Fruit fly (Drosophila melanogaster): ENCODE measurements around the gene BBS5.
A peak's percentile ranks its signal among the peaks of the same experiment; 100 is the strongest.

BBS5 gene

dm6 chr3R:4835315-4835714, 19.2 kb downstream of the BBS5 start (continued):
- TF ChIP-seq B-H2 (GFP tag; optimal IDR thresholded peaks at IDR 0.05) (no peak), Sry-δ (GFP tag; optimal IDR thresholded peaks at IDR 0.05) (no peak), Hr51 (GFP tag; optimal IDR thresholded peaks at IDR 0.05) (no peak), CHES-1-like (GFP tag; optimal IDR thresholded peaks at IDR 0.05) (no peak), gfzf (GFP tag; optimal IDR thresholded peaks at IDR 0.05) (no peak), sd (tag; optimal IDR thresholded peaks at IDR 0.05) (peak; percentile 77), CG31388 (GFP tag; optimal IDR thresholded peaks at IDR 0.05) (no peak), Hr3 (GFP tag; optimal IDR thresholded peaks at IDR 0.05) (no peak), CG6765 (GFP tag; optimal IDR thresholded peaks at IDR 0.05) (no peak), CG14965 (GFP tag; optimal IDR thresholded peaks at IDR 0.05; ENCODE audit: borderline replicate concordance) (no peak), Myb (GFP tag; optimal IDR thresholded peaks at IDR 0.05) (no peak), Asciz (GFP tag; optimal IDR thresholded peaks at IDR 0.05) (no peak), Hey (tag; optimal IDR thresholded peaks at IDR 0.05) (no peak), CG13287 (GFP tag; IDR thresholded peaks at IDR 0.05; ENCODE audit: partially characterized antibody) (no peak; the same call in 1 of the 2 replicates), cas (GFP tag; IDR thresholded peaks at IDR 0.05) (no peak), CG14441 (GFP tag; IDR thresholded peaks at IDR 0.05) (no peak), fu2 (GFP tag; optimal IDR thresholded peaks at IDR 0.05) (no peak), CG7987 (GFP tag; optimal IDR thresholded peaks at IDR 0.05) (no peak), CG10209 (GFP tag; optimal IDR thresholded peaks at IDR 0.05) (no peak), bbx (GFP tag; IDR thresholded peaks at IDR 0.05; ENCODE audit: partially characterized antibody) (no peak; the same call in 1 of the 2 replicates), trh (GFP tag; optimal IDR thresholded peaks at IDR 0.05) (no peak), lmd (GFP tag; IDR thresholded peaks at IDR 0.05) (no peak), CG10979 (tag; optimal IDR thresholded peaks at IDR 0.05) (no peak), Mes4 (GFP tag; optimal IDR thresholded peaks at IDR 0.05) (no peak), sens (GFP tag) (no peak), dm (GFP tag; optimal IDR thresholded peaks at IDR 0.05) (no peak), HLHmδ (GFP tag; optimal IDR thresholded peaks at IDR 0.05) (peak; percentile 16), wdn (GFP tag; IDR thresholded peaks at IDR 0.05) (no peak), Tbp (GFP tag; optimal IDR thresholded peaks at IDR 0.05) (no peak), Scr (GFP tag; IDR thresholded peaks at IDR 0.05; ENCODE audit: partially characterized antibody) (no peak), CG18011 (GFP tag; optimal IDR thresholded peaks at IDR 0.05) (no peak), CTCF (GFP tag; optimal IDR thresholded peaks at IDR 0.05) (no peak), Dek (tag; optimal IDR thresholded peaks at IDR 0.05) (no peak), CG2202 (tag; optimal IDR thresholded peaks at IDR 0.05) (no peak), E2f2 (GFP tag; IDR thresholded peaks at IDR 0.05) (no peak), CG12236 (GFP tag; optimal IDR thresholded peaks at IDR 0.05) (no peak), Hsf (GFP tag; optimal IDR thresholded peaks at IDR 0.05) (no peak), grau (tag; optimal IDR thresholded peaks at IDR 0.05) (no peak), ranshi (GFP tag; IDR thresholded peaks at IDR 0.05) (no peak), CG9727 (GFP tag; optimal IDR thresholded peaks at IDR 0.05) (no peak), Fer3 (tag; optimal IDR thresholded peaks at IDR 0.05) (no peak), CG4854 (GFP tag; optimal IDR thresholded peaks at IDR 0.05) (no peak), grn (GFP tag; optimal IDR thresholded peaks at IDR 0.05) (no peak), crol (GFP tag; IDR thresholded peaks at IDR 0.05) (peak; percentile 51), CG4820 (GFP tag; optimal IDR thresholded peaks at IDR 0.05) (no peak), shn (GFP tag; optimal IDR thresholded peaks at IDR 0.05) (no peak), CG33213 (GFP tag; optimal IDR thresholded peaks at IDR 0.05) (no peak), CG12299 (tag; optimal IDR thresholded peaks at IDR 0.05) (no peak), CG8388 (GFP tag; optimal IDR thresholded peaks at IDR 0.05) (no peak), lab (GFP tag; optimal IDR thresholded peaks at IDR 0.05) (no peak), Eip74EF (GFP tag; optimal IDR thresholded peaks at IDR 0.05) (no peak), Aef1 (GFP tag; IDR thresholded peaks at IDR 0.05) (peak; percentile 74)
